Worm (Caenorhabditis elegans): ENCODE data around the gene F13H6.5.
A peak's percentile ranks its signal among the peaks of the same experiment; 100 is the strongest.

F13H6.5 gene

DNA sequence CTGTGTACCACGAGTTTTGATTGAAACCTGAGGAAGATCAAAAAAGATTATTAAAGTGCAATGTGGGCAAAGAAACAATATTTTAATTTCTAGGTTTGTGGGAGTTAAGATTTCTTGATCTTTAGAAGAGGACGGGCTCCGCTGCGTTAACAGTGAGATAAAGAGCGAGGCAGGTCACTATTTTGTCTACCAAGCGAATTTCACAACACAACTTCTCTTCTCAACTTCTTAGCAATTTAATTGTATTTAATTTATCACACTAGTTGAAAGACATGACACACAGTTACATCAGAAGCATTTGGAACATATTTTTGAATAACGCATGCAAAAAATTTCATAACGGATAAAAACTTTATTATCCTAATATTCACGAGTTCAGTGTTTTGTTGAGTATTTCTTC is 48.4 kb downstream of the F13H6.5 start (continued):
- TF ChIP-seq lin-40 (tag; optimal IDR thresholded peaks at IDR 0.05) (no peak), bed-1 (GFP tag; IDR thresholded peaks at IDR 0.05) (0 out of 2 replicates have a peak, but pooled peaks have one; percentile 14), B0336.3 (GFP tag; IDR thresholded peaks at IDR 0.05) (peak; percentile 83), D2030.7 (GFP tag; IDR thresholded peaks at IDR 0.05) (no peak), cebp-1 (GFP tag; IDR thresholded peaks at IDR 0.05) (0 out of 2 replicates have a peak, but pooled peaks have one; percentile 19), cebp-1 (tag; optimal IDR thresholded peaks at IDR 0.05) (peak; percentile 27), snpc-3.4 (tag; optimal IDR thresholded peaks at IDR 0.05) (no peak), C06A6.2 (GFP tag; conservative IDR thresholded peaks at IDR 0.05) (0 out of 2 replicates have a peak, but pooled peaks have one; percentile 25), Y67H2A.10 (GFP tag; conservative IDR thresholded peaks at IDR 0.05) (no peak), nhr-120 (GFP tag; IDR thresholded peaks at IDR 0.05) (no peak), sptf-2 (GFP tag; optimal IDR thresholded peaks at IDR 0.05) (no peak), ama-1 (optimal IDR thresholded peaks at IDR 0.05) (peak; percentile 50), ama-1 (GFP tag; optimal IDR thresholded peaks at IDR 0.05) (no peak), lag-1 (GFP tag; IDR thresholded peaks at IDR 0.05) (no peak), B0019.2 (GFP tag; conservative IDR thresholded peaks at IDR 0.05) (no peak), dpl-1 (GFP tag; optimal IDR thresholded peaks at IDR 0.05) (no peak), sdz-38 (tag; optimal IDR thresholded peaks at IDR 0.05) (no peak), snpc-4 (GFP tag; optimal IDR thresholded peaks at IDR 0.05) (no peak), snpc-4 (tag; optimal IDR thresholded peaks at IDR 0.05) (no peak), attf-5 (GFP tag; optimal IDR thresholded peaks at IDR 0.05) (no peak), egrh-3 (GFP tag; IDR thresholded peaks at IDR 0.05) (no peak), dpff-1 (tag; optimal IDR thresholded peaks at IDR 0.05) (peak; percentile 16), somi-1 (GFP tag; optimal IDR thresholded peaks at IDR 0.05) (peak; percentile 71), egl-18 (GFP tag; IDR thresholded peaks at IDR 0.05) (no peak), mxl-1 (tag; optimal IDR thresholded peaks at IDR 0.05) (no peak), ztf-26 (tag; optimal IDR thresholded peaks at IDR 0.05) (peak; percentile 66), hmg-1.2 (GFP tag; IDR thresholded peaks at IDR 0.05) (peak; percentile 10; the same call in 1 of the 2 replicates), ekl-4 (GFP tag; IDR thresholded peaks at IDR 0.05) (peak; percentile 62; the same call in 1 of the 2 replicates), F39B2.1 (GFP tag; IDR thresholded peaks at IDR 0.05) (no peak), nhr-179 (tag; optimal IDR thresholded peaks at IDR 0.05) (no peak), F52B5.7 (tag; optimal IDR thresholded peaks at IDR 0.05) (no peak), Y95B8A.8 (GFP tag; IDR thresholded peaks at IDR 0.05) (no peak), athp-1 (tag; optimal IDR thresholded peaks at IDR 0.05) (peak; percentile 24)

- 0 out of 2 replicates have a peak, but pooled peaks have one; percentile 71 for TF ChIP-seq madf-3 (GFP tag; IDR thresholded peaks at IDR 0.05)
- 0 out of 2 replicates have a peak, but pooled peaks have one; percentile 38 for TF ChIP-seq nfyb-1 (GFP tag; IDR thresholded peaks at IDR 0.05)
- TF ChIP-seq Y56A3A.18 (GFP tag; IDR thresholded peaks at IDR 0.05) = 0 out of 2 replicates have a peak, but pooled peaks have one; percentile 9
- no peak for TF ChIP-seq let-526 (GFP tag; IDR thresholded peaks at IDR 0.05)
These were observed 51.1 kb downstream of the F13H6.5 start for ce11 chrV:6323602-6324001.

DNA sequence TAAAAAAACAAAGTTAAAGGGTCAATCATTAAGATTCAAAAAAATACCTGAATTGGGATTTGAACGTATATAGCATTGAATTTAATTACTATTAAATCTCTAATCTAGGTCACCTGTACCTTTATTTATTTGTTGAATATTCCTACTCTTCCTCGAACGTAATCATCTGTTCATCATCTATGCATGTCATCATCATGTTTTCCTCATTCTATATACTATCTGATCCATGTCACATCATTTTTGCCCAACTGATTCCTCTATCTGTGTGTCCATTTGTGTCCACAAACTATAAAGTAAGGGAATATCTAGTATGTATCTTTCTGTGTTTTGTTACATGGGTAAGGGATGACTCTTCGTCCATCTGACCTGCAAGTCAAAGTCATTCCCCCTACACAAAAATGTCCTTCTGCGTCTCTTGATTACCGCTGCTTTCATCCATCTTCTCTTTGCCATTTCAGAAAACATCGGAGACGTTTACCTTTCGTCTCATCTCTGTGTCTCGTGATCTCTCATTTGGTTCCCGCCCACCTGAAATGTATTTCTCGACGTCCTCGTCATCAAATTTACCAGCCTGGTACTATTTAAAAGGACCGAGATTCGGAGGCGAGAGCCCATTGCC is 51.9 kb downstream of the F13H6.5 start:
- TF ChIP-seq bed-2 (GFP tag; IDR thresholded peaks at IDR 0.05) (no peak), lin-35 (GFP tag; optimal IDR thresholded peaks at IDR 0.05) (no peak), gei-17 (GFP tag; optimal IDR thresholded peaks at IDR 0.05) (no peak), cebp-1 (GFP tag; IDR thresholded peaks at IDR 0.05) (no peak), cebp-1 (tag; optimal IDR thresholded peaks at IDR 0.05) (peak; percentile 3), ztf-28 (GFP tag; IDR thresholded peaks at IDR 0.05) (no peak)

Measured in whole organism, young adult.